Worm (Caenorhabditis elegans): ENCODE measurements around the gene F47B8.14.

DNA sequence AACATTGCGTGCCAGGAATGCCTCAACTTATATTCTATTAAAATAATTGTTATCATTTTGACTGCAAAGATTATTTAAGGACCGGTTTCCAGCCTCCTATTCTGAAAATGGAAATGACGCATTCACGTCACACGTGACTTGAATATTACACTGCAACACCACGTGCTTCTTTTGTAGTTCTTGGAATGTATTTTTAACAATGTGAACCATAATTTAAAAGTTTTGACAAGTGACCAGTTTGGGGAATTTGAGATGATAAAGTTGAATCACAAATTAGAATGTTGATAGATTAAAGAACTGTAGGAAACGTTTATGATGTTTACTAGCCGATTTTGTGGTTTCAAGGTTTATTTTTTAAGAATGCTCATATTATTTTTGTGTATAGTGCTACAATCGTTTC is 21.3 kb downstream of the F47B8.14 start, which contains the start of gene F47B8.10:
- TF ChIP-seq elt-1 (tag; optimal IDR thresholded peaks at IDR 0.05; ENCODE audit: borderline replicate concordance, insufficient read depth): no peak
- no peak for TF ChIP-seq nhr-76 (tag; optimal IDR thresholded peaks at IDR 0.05)
- no peak for TF ChIP-seq mep-1 (tag; optimal IDR thresholded peaks at IDR 0.05)
- TF ChIP-seq mab-5 (tag; optimal IDR thresholded peaks at IDR 0.05): no peak
- no peak for TF ChIP-seq unc-62 (GFP tag; optimal IDR thresholded peaks at IDR 0.05)
- no peak for TF ChIP-seq ztf-11 (tag; optimal IDR thresholded peaks at IDR 0.05)
- TF ChIP-seq nhr-237 (tag; optimal IDR thresholded peaks at IDR 0.05): no peak
- TF ChIP-seq unc-39 (tag; optimal IDR thresholded peaks at IDR 0.05): no peak
- no peak for TF ChIP-seq blmp-1 (tag; optimal IDR thresholded peaks at IDR 0.05)
- no peak for TF ChIP-seq ceh-39 (tag; optimal IDR thresholded peaks at IDR 0.05)
- no peak for TF ChIP-seq snpc-4 (tag; optimal IDR thresholded peaks at IDR 0.05)
- no peak for TF ChIP-seq pha-4 (tag; optimal IDR thresholded peaks at IDR 0.05)
- no peak for TF ChIP-seq tbx-8 (GFP tag; optimal IDR thresholded peaks at IDR 0.05)
- no peak for TF ChIP-seq hlh-1 (tag; optimal IDR thresholded peaks at IDR 0.05)
